Fruit fly (Drosophila melanogaster) whole organism, embryonic: ENCODE data around the gene CG5346.

Source experiments
- Atf6 ChIP-seq: fragments of 200-800 bp; sonication (Bioruptor generic); IDR thresholded peaks from 2 replicates; pipeline ENCODE4 v1.3.6; 2022; ENCODE audit warnings: missing biosample characterization, missing genetic modification characterization
- CG10267 ChIP-seq: fragments of 200-800 bp; sonication (Bioruptor generic); optimal IDR thresholded peaks from 2 replicates; lab custom pipeline; 2018; ENCODE audit warnings: missing biosample characterization, mild to moderate bottlenecking, missing genetic modification characterization, moderate library complexity
- CG10321 ChIP-seq: fragments of 200-800 bp; sonication (Bioruptor generic); IDR thresholded peaks from 2 replicates; pipeline ENCODE4 v1.3.6; 2022; ENCODE audit warnings: missing biosample characterization, missing genetic modification characterization
- CG10565 ChIP-seq: fragments of 200-800 bp; sonication (Bioruptor generic); optimal IDR thresholded peaks from 3 replicates; lab custom pipeline; 2016; ENCODE audit warnings: missing biosample characterization, mild to moderate bottlenecking, missing genetic modification characterization
- CG10654 ChIP-seq: fragments of 200-800 bp; sonication (Bioruptor generic); optimal IDR thresholded peaks from 2 replicates; lab custom pipeline; 2016; ENCODE audit warnings: missing biosample characterization, missing genetic modification characterization
- CG11093 ChIP-seq: fragments of 200-800 bp; sonication (Bioruptor generic); IDR thresholded peaks from 3 replicates; pipeline ENCODE4 v1.3.6; 2022; ENCODE audit warnings: missing biosample characterization, missing genetic modification characterization
- CG11696 ChIP-seq: fragments of 200-800 bp; sonication (Bioruptor generic); IDR thresholded peaks from 2 replicates; pipeline ENCODE4 v1.3.6; 2022; ENCODE audit warnings: missing biosample characterization, missing genetic modification characterization
- CG13296 ChIP-seq: fragments of 200-800 bp; sonication (Bioruptor generic); optimal IDR thresholded peaks from 3 replicates; lab custom pipeline; 2018; ENCODE audit warnings: missing biosample characterization, mild to moderate bottlenecking, missing genetic modification characterization
- CG13775 ChIP-seq: fragments of 200-800 bp; sonication (Bioruptor generic); optimal IDR thresholded peaks from 3 replicates; lab custom pipeline; 2017; ENCODE audit warnings: missing biosample characterization, mild to moderate bottlenecking, missing genetic modification characterization
- CG16863 ChIP-seq: fragments of 200-800 bp; sonication (Bioruptor generic); optimal IDR thresholded peaks from 3 replicates; lab custom pipeline; 2016; ENCODE audit warnings: missing biosample characterization, missing genetic modification characterization
- CG17802 ChIP-seq: fragments of 200-800 bp; sonication (Bioruptor generic); optimal IDR thresholded peaks from 2 replicates; lab custom pipeline; 2018; ENCODE audit warnings: missing biosample characterization, mild to moderate bottlenecking, missing genetic modification characterization, moderate library complexity
- CG2202 ChIP-seq: fragments of 200-800 bp; sonication (Bioruptor generic); optimal IDR thresholded peaks from 2 replicates; lab custom pipeline; 2018; ENCODE audit warnings: missing biosample characterization, mild to moderate bottlenecking, missing genetic modification characterization
- CG2712 ChIP-seq: fragments of 200-800 bp; optimal IDR thresholded peaks from 3 replicates; lab custom pipeline; 2019; ENCODE audit warnings: missing biosample characterization, mild to moderate bottlenecking, missing genetic modification characterization, moderate library complexity
- CG2889 ChIP-seq: fragments of 200-800 bp; sonication (Bioruptor generic); IDR thresholded peaks from 3 replicates; pipeline ENCODE4 v1.3.6; 2022; ENCODE audit warnings: missing biosample characterization, missing genetic modification characterization
- CG3847 ChIP-seq: fragments of 200-800 bp; sonication (Bioruptor generic); IDR thresholded peaks from 2 replicates; pipeline ENCODE4 v1.3.6; 2022; ENCODE audit warnings: missing biosample characterization, missing genetic modification characterization
- CG5953 ChIP-seq: fragments of 200-800 bp; sonication (Bioruptor generic); IDR thresholded peaks from 2 replicates; pipeline ENCODE4 v1.3.6; 2022; ENCODE audit warnings: missing biosample characterization, missing genetic modification characterization
- CG7556 ChIP-seq: fragments of 200-800 bp; sonication (Bioruptor generic); optimal IDR thresholded peaks from 2 replicates; lab custom pipeline; 2017; ENCODE audit warnings: missing biosample characterization, mild to moderate bottlenecking, missing genetic modification characterization
- CG7987 ChIP-seq: fragments of 200-800 bp; sonication (Bioruptor generic); optimal IDR thresholded peaks from 2 replicates; lab custom pipeline; 2018; ENCODE audit warnings: missing biosample characterization, mild to moderate bottlenecking, missing genetic modification characterization, moderate library complexity
- CG8290 ChIP-seq, 3 experiments: fragments of 200-800 bp; sonication (Bioruptor generic); optimal IDR thresholded peaks; 2 replicates each; lab custom pipeline; 2016 to 2019; ENCODE audit warnings: missing biosample characterization in 3 of 3, missing genetic modification characterization in 3 of 3, mild to moderate bottlenecking in 2 of 3, moderate library complexity in 1 of 3
- CG9876 ChIP-seq: fragments of 200-800 bp; sonication (Bioruptor generic); optimal IDR thresholded peaks from 2 replicates; lab custom pipeline; 2016; ENCODE audit warnings: missing biosample characterization, missing genetic modification characterization
- CHES-1-like ChIP-seq: fragments of 200-800 bp; sonication (Bioruptor generic); optimal IDR thresholded peaks from 2 replicates; lab custom pipeline; 2016; ENCODE audit warnings: missing biosample characterization, missing genetic modification characterization
- Camta ChIP-seq: fragments of 200-800 bp; sonication (Bioruptor generic); optimal IDR thresholded peaks from 2 replicates; lab custom pipeline; 2016; ENCODE audit warnings: missing biosample characterization, missing genetic modification characterization
- CoRest ChIP-seq: fragments of 200-800 bp; sonication (Bioruptor generic); optimal IDR thresholded peaks from 3 replicates; lab custom pipeline; 2018; ENCODE audit warnings: missing biosample characterization, mild to moderate bottlenecking, missing genetic modification characterization, moderate library complexity
- D ChIP-seq, 2 experiments: fragments of 200-800 bp in 1 of 2; fragments of >200 bp in 1 of 2; sonication (Bioruptor generic) in 1 of 2; optimal IDR thresholded peaks; 2 replicates in 1 of 2; 3 replicates in 1 of 2; lab custom pipeline; 2017; ENCODE audit warnings: mild to moderate bottlenecking in 1 of 2, missing biosample characterization in 1 of 2, missing genetic modification characterization in 1 of 2, missing genetic modification reagents in 1 of 2
- Dek ChIP-seq: fragments of 200-800 bp; sonication (Bioruptor generic); optimal IDR thresholded peaks from 3 replicates; lab custom pipeline; 2019; ENCODE audit warnings: missing biosample characterization, mild to moderate bottlenecking, missing genetic modification characterization, moderate library complexity
- Doc2 ChIP-seq: fragments of 200-800 bp; sonication (Bioruptor generic); IDR thresholded peaks from 2 replicates; pipeline ENCODE4 v1.3.6; 2022; ENCODE audit warnings: missing biosample characterization, missing genetic modification characterization
- Dref ChIP-seq: fragments of 200-800 bp; sonication (Bioruptor generic); IDR thresholded peaks from 2 replicates; pipeline ENCODE4 v1.3.6; 2022; ENCODE audit warnings: missing biosample characterization, missing genetic modification characterization
- HmgD ChIP-seq: fragments of 200-800 bp; sonication (Bioruptor generic); optimal IDR thresholded peaks from 3 replicates; lab custom pipeline; 2016; ENCODE audit warnings: missing biosample characterization, missing genetic modification characterization
- Hr39 ChIP-seq: fragments of >200 bp; optimal IDR thresholded peaks from 2 replicates; lab custom pipeline; 2017
- Jarid2 ChIP-seq: fragments of 200-800 bp; sonication (Bioruptor generic); optimal IDR thresholded peaks from 3 replicates; lab custom pipeline; 2017; ENCODE audit warnings: mild to moderate bottlenecking, missing biosample characterization, missing genetic modification reagents, missing genetic modification characterization
- MBD-R2 ChIP-seq: fragments of 200-800 bp; sonication (Bioruptor generic); IDR thresholded peaks from 2 replicates; pipeline ENCODE4 v1.3.6; 2022; ENCODE audit warnings: missing biosample characterization, missing genetic modification characterization
- Nf-YB ChIP-seq: fragments of 200-800 bp; sonication (Bioruptor generic); optimal IDR thresholded peaks from 3 replicates; lab custom pipeline; 2019; ENCODE audit warnings: missing biosample characterization, mild to moderate bottlenecking, missing genetic modification characterization, moderate library complexity
- ab ChIP-seq: fragments of 200-800 bp; sonication (Bioruptor generic); optimal IDR thresholded peaks from 2 replicates; lab custom pipeline; 2016; ENCODE audit warnings: missing biosample characterization, missing genetic modification characterization
- bigmax ChIP-seq: fragments of 200-800 bp; sonication (Bioruptor generic); optimal IDR thresholded peaks from 2 replicates; lab custom pipeline; 2018; ENCODE audit warnings: missing biosample characterization, mild to moderate bottlenecking, missing genetic modification characterization
- dati ChIP-seq: fragments of 200-800 bp; sonication (Bioruptor generic); IDR thresholded peaks from 2 replicates; pipeline ENCODE4 v1.3.6; 2022; ENCODE audit warnings: missing biosample characterization, missing genetic modification characterization
- esg ChIP-seq: fragments of 200-800 bp; sonication (Bioruptor generic); conservative IDR thresholded peaks from 2 replicates; pipeline ENCODE4 v1.3.6; 2022; ENCODE audit warnings: missing biosample characterization, missing genetic modification characterization
- fd64A ChIP-seq: fragments of 200-800 bp; sonication (Bioruptor generic); optimal IDR thresholded peaks from 3 replicates; lab custom pipeline; 2018; ENCODE audit warnings: missing biosample characterization, mild to moderate bottlenecking, missing genetic modification characterization
- gt ChIP-seq: fragments of 200-800 bp; sonication (Bioruptor generic); IDR thresholded peaks from 2 replicates; pipeline ENCODE4 v1.3.6; 2022; ENCODE audit warnings: missing biosample characterization, missing genetic modification characterization
- ind ChIP-seq: fragments of 200-800 bp; sonication (Bioruptor generic); optimal IDR thresholded peaks from 3 replicates; lab custom pipeline; 2016; ENCODE audit warnings: missing biosample characterization, missing genetic modification characterization
- kni ChIP-seq: fragments of 200-800 bp; sonication (Bioruptor generic); optimal IDR thresholded peaks from 3 replicates; lab custom pipeline; 2017; ENCODE audit warnings: mild to moderate bottlenecking, missing biosample characterization, missing genetic modification reagents, missing genetic modification characterization
- knrl ChIP-seq: fragments of 200-800 bp; sonication (Bioruptor generic); IDR thresholded peaks from 3 replicates; pipeline ENCODE4 v1.3.6; 2022; ENCODE audit warnings: missing biosample characterization, missing genetic modification characterization; ENCODE audit not compliant: partially characterized antibody
- lab ChIP-seq: fragments of 200-800 bp; sonication (Bioruptor generic); optimal IDR thresholded peaks from 3 replicates; lab custom pipeline; 2017; ENCODE audit warnings: missing biosample characterization, missing genetic modification characterization, mild to moderate bottlenecking, moderate library complexity, missing genetic modification reagents
- lilli ChIP-seq: fragments of 200-800 bp; sonication (Bioruptor generic); optimal IDR thresholded peaks from 3 replicates; lab custom pipeline; 2016; ENCODE audit warnings: missing biosample characterization, missing genetic modification characterization
- mirr ChIP-seq: fragments of 200-800 bp; sonication (Bioruptor generic); optimal IDR thresholded peaks from 3 replicates; lab custom pipeline; 2018; ENCODE audit warnings: missing biosample characterization, mild to moderate bottlenecking, missing genetic modification characterization
- otp ChIP-seq: fragments of 200-800 bp; sonication (Bioruptor generic); IDR thresholded peaks from 3 replicates; pipeline ENCODE4, ENCODE4 v1.3.6; 2022; ENCODE audit warnings: missing biosample characterization, missing genetic modification characterization
- pita ChIP-seq: fragments of 200-800 bp; sonication (Bioruptor generic); optimal IDR thresholded peaks from 2 replicates; lab custom pipeline; 2017; ENCODE audit warnings: missing biosample characterization, mild to moderate bottlenecking, missing genetic modification characterization
- psq ChIP-seq: fragments of 200-800 bp; sonication (Bioruptor generic); optimal IDR thresholded peaks from 2 replicates; lab custom pipeline; 2017; ENCODE audit warnings: missing biosample characterization, missing genetic modification characterization
- schlank ChIP-seq: fragments of 200-800 bp; sonication (Bioruptor generic); optimal IDR thresholded peaks from 2 replicates; lab custom pipeline; 2018; ENCODE audit warnings: missing biosample characterization, mild to moderate bottlenecking, missing genetic modification characterization
- so ChIP-seq: fragments of 200-800 bp; sonication (Bioruptor generic); IDR thresholded peaks from 3 replicates; pipeline ENCODE4 v1.3.6; 2022; ENCODE audit warnings: missing biosample characterization, missing genetic modification characterization
- toy ChIP-seq: fragments of 200-800 bp; sonication (Bioruptor generic); IDR thresholded peaks from 2 replicates; pipeline ENCODE4 v1.3.6; 2022; ENCODE audit warnings: missing biosample characterization, missing genetic modification characterization
- yki ChIP-seq: fragments of >200 bp; optimal IDR thresholded peaks from 3 replicates; lab custom pipeline; 2018
- zfh1 ChIP-seq: fragments of 200-800 bp; sonication (Bioruptor generic); IDR thresholded peaks from 3 replicates; pipeline ENCODE4 v1.3.6; 2022; ENCODE audit warnings: missing biosample characterization, missing genetic modification characterization

The CG5346 gene

dm6 chr3R:22487037-22487492, 41.4 kb downstream of the CG5346 start, which contains the start of gene Pfdn5 (continued):
- TF ChIP-seq CG2889 (GFP tag; lab: Robert Waterston, UW) (no peak), CG16863 (GFP tag; lab: Kevin White, UChicago) (no peak), gt (GFP tag; lab: Robert Waterston, UW) (no peak), Hr39 (lab: Kevin White, UChicago) (no peak), bigmax (peak; percentile 15), CG2712 (tag; lab: Kevin White, UChicago) (no peak), CG7987 (GFP tag; lab: Kevin White, UChicago) (no peak), mirr (GFP tag; lab: Kevin White, UChicago) (no peak), Dek (tag; lab: Kevin White, UChicago) (no peak), CG13296 (GFP tag; lab: Kevin White, UChicago) (no peak), esg (GFP tag; lab: Robert Waterston, UW) (no peak), Doc2 (GFP tag; lab: Robert Waterston, UW) (no peak), Dref (GFP tag; lab: Robert Waterston, UW) (peak; percentile 98), CG11696 (GFP tag; lab: Robert Waterston, UW) (no peak), CG17802 (tag; lab: Kevin White, UChicago) (no peak), fd64A (GFP tag; lab: Kevin White, UChicago) (no peak), CG10267 (tag; lab: Kevin White, UChicago) (peak; percentile 50), CG8290 (GFP tag; optimal IDR thresholded peaks at IDR 0.05; lab: Kevin White, UChicago) (no peak), CG8290 (tag; optimal IDR thresholded peaks at IDR 0.05; lab: Kevin White, UChicago) (no peak), CG10654 (no peak), lab (GFP tag; lab: Kevin White, UChicago) (no peak), toy (GFP tag; lab: Robert Waterston, UW) (no peak), pita (no peak), CG10321 (GFP tag; lab: Robert Waterston, UW) (0 out of 2 replicates have a peak, but pooled peaks have one; percentile 9), kni (GFP tag; lab: Kevin White, UChicago) (no peak), CoRest (tag; lab: Kevin White, UChicago) (no peak), yki (lab: Kevin White, UChicago) (no peak), Nf-YB (GFP tag; lab: Kevin White, UChicago) (no peak), dati (no peak), schlank (tag; lab: Kevin White, UChicago) (no peak), CHES-1-like (peak; percentile 26), otp (GFP tag; lab: Robert Waterston, UW) (no peak), ab (no peak), CG7556 (no peak), lilli (GFP tag; lab: Kevin White, UChicago) (no peak), psq (GFP tag; lab: Kevin White, UChicago) (no peak), CG2202 (tag; lab: Kevin White, UChicago) (no peak), CG9876 (no peak), zfh1 (GFP tag; lab: Robert Waterston, UW) (no peak), HmgD (GFP tag; lab: Kevin White, UChicago) (peak; percentile 33), knrl (GFP tag; lab: Robert Waterston, UW) (peak; percentile 70), CG5953 (GFP tag; lab: Robert Waterston, UW) (no peak), MBD-R2 (peak; percentile 89), Camta (GFP tag; lab: Kevin White, UChicago) (no peak), CG3847 (0 out of 2 replicates have a peak, but pooled peaks have one; percentile 15), Atf6 (GFP tag; lab: Robert Waterston, UW) (no peak), ind (GFP tag; lab: Kevin White, UChicago) (no peak), CG11093 (GFP tag; lab: Robert Waterston, UW) (no peak), Jarid2 (GFP tag; lab: Kevin White, UChicago) (no peak), D (optimal IDR thresholded peaks at IDR 0.05; lab: Kevin White, UChicago) (no peak), D (GFP tag; optimal IDR thresholded peaks at IDR 0.05; lab: Kevin White, UChicago) (no peak), CG13775 (no peak), CG10565 (GFP tag; lab: Kevin White, UChicago) (no peak), so (GFP tag; lab: Robert Waterston, UW) (no peak)
